Fruit fly (Drosophila melanogaster) whole organism, embryonic: ENCODE measurements around the gene CG2157.
A peak's percentile ranks its signal among the peaks of the same experiment; 100 is the strongest.

Source experiments
- Abd-B ChIP-seq: fragments of 200-800 bp; sonication (Bioruptor generic); optimal IDR thresholded peaks from 2 replicates; lab custom pipeline; 2018; ENCODE audit warnings: missing biosample characterization, mild to moderate bottlenecking, missing genetic modification characterization, moderate library complexity
- Atf6 ChIP-seq: fragments of 200-800 bp; sonication (Bioruptor generic); IDR thresholded peaks from 2 replicates; pipeline ENCODE4 v1.3.6; 2022; ENCODE audit warnings: missing biosample characterization, missing genetic modification characterization
- CG10462 ChIP-seq: fragments of 200-800 bp; sonication (Bioruptor generic); optimal IDR thresholded peaks from 2 replicates; lab custom pipeline; 2016; ENCODE audit warnings: missing biosample characterization, missing genetic modification characterization
- CG11560 ChIP-seq: fragments of 200-800 bp; sonication (Bioruptor generic); IDR thresholded peaks from 3 replicates; pipeline ENCODE4 v1.3.6; 2022; ENCODE audit warnings: missing biosample characterization, missing genetic modification characterization
- CG11695 ChIP-seq: fragments of 200-800 bp; sonication (Bioruptor generic); IDR thresholded peaks from 3 replicates; pipeline ENCODE4 v1.3.6; 2022; ENCODE audit warnings: missing biosample characterization, missing genetic modification characterization
- CG12769 ChIP-seq: fragments of 200-800 bp; sonication (Bioruptor generic); optimal IDR thresholded peaks from 2 replicates; lab custom pipeline; 2019; ENCODE audit warnings: missing biosample characterization, mild to moderate bottlenecking, missing genetic modification characterization, moderate library complexity
- CG13123 ChIP-seq: fragments of 200-800 bp; sonication (Bioruptor generic); optimal IDR thresholded peaks from 2 replicates; lab custom pipeline; 2016; ENCODE audit warnings: missing biosample characterization, missing genetic modification characterization
- CG15479 ChIP-seq: fragments of 200-800 bp; sonication (Bioruptor generic); optimal IDR thresholded peaks from 3 replicates; lab custom pipeline; 2019; ENCODE audit warnings: missing biosample characterization, mild to moderate bottlenecking, missing genetic modification characterization, moderate library complexity
- CG1603 ChIP-seq: fragments of 200-800 bp; sonication (Bioruptor generic); optimal IDR thresholded peaks from 2 replicates; lab custom pipeline; 2019; ENCODE audit warnings: missing biosample characterization, mild to moderate bottlenecking, missing genetic modification characterization, moderate library complexity
- CG17361 ChIP-seq: fragments of 200-800 bp; sonication (Bioruptor generic); IDR thresholded peaks from 3 replicates; pipeline ENCODE4 v1.3.6; 2022; ENCODE audit warnings: missing biosample characterization, missing genetic modification characterization
- CG18599 ChIP-seq: fragments of 200-800 bp; sonication (Bioruptor generic); optimal IDR thresholded peaks from 3 replicates; lab custom pipeline; 2017; ENCODE audit warnings: missing biosample characterization, missing genetic modification characterization, mild to moderate bottlenecking, moderate library complexity, missing genetic modification reagents
- CG3065 ChIP-seq: fragments of 200-800 bp; sonication (Bioruptor generic); optimal IDR thresholded peaks from 2 replicates; lab custom pipeline; 2016; ENCODE audit warnings: missing biosample characterization, missing genetic modification characterization
- CG3838 ChIP-seq: fragments of 200-800 bp; sonication (Bioruptor generic); optimal IDR thresholded peaks from 3 replicates; lab custom pipeline; 2016; ENCODE audit warnings: missing biosample characterization, missing genetic modification characterization
- CG5180 ChIP-seq: fragments of 200-800 bp; sonication (Bioruptor generic); optimal IDR thresholded peaks from 3 replicates; lab custom pipeline; 2017; ENCODE audit warnings: missing biosample characterization, missing genetic modification characterization, mild to moderate bottlenecking, moderate library complexity, missing genetic modification reagents
- CG6654 ChIP-seq: fragments of 200-800 bp; sonication (Bioruptor generic); optimal IDR thresholded peaks from 2 replicates; lab custom pipeline; 2017; ENCODE audit warnings: missing biosample characterization, mild to moderate bottlenecking, missing genetic modification characterization
- CG7372 ChIP-seq: fragments of 200-800 bp; sonication (Bioruptor generic); IDR thresholded peaks from 2 replicates; pipeline ENCODE4 v1.3.6; 2022; ENCODE audit warnings: missing biosample characterization, missing genetic modification characterization
- CG7556 ChIP-seq: fragments of 200-800 bp; sonication (Bioruptor generic); optimal IDR thresholded peaks from 2 replicates; lab custom pipeline; 2017; ENCODE audit warnings: missing biosample characterization, mild to moderate bottlenecking, missing genetic modification characterization
- CG7786 ChIP-seq: fragments of 200-800 bp; sonication (Bioruptor generic); optimal IDR thresholded peaks from 2 replicates; lab custom pipeline; 2016; ENCODE audit warnings: missing biosample characterization, missing genetic modification characterization
- CG7839 ChIP-seq: fragments of 200-800 bp; sonication (Bioruptor generic); optimal IDR thresholded peaks from 3 replicates; lab custom pipeline; 2018; ENCODE audit warnings: missing biosample characterization, mild to moderate bottlenecking, missing genetic modification characterization, moderate library complexity
- CG7928 ChIP-seq: fragments of 200-800 bp; sonication (Bioruptor generic); optimal IDR thresholded peaks from 2 replicates; lab custom pipeline; 2017; ENCODE audit warnings: missing biosample characterization, mild to moderate bottlenecking, missing genetic modification characterization
- CG8944 ChIP-seq: fragments of 200-800 bp; sonication (Bioruptor generic); optimal IDR thresholded peaks from 3 replicates; lab custom pipeline; 2016; ENCODE audit warnings: missing biosample characterization, missing genetic modification characterization
- CG9817 ChIP-seq: fragments of 200-800 bp; sonication (Bioruptor generic); optimal IDR thresholded peaks from 2 replicates; lab custom pipeline; 2018; ENCODE audit warnings: missing biosample characterization, mild to moderate bottlenecking, missing genetic modification characterization, moderate library complexity
- Dad ChIP-seq: fragments of 200-800 bp; sonication (Bioruptor generic); optimal IDR thresholded peaks from 3 replicates; lab custom pipeline; 2016; ENCODE audit warnings: missing biosample characterization, missing genetic modification characterization
- ERR ChIP-seq: fragments of 200-800 bp; sonication (Bioruptor generic); optimal IDR thresholded peaks from 2 replicates; lab custom pipeline; 2016; ENCODE audit warnings: missing biosample characterization, missing genetic modification characterization
- Fer2 ChIP-seq: fragments of 200-800 bp; sonication (Bioruptor generic); optimal IDR thresholded peaks from 2 replicates; lab custom pipeline; 2018; ENCODE audit warnings: missing biosample characterization, mild to moderate bottlenecking, missing genetic modification characterization, moderate library complexity
- HHEX ChIP-seq: fragments of 200-800 bp; sonication (Bioruptor generic); optimal IDR thresholded peaks from 3 replicates; lab custom pipeline; 2017; ENCODE audit warnings: missing biosample characterization, mild to moderate bottlenecking, missing genetic modification characterization, missing genetic modification reagents
- HLHmδ ChIP-seq: fragments of 200-800 bp; sonication (Bioruptor generic); optimal IDR thresholded peaks from 2 replicates; lab custom pipeline; 2018; ENCODE audit warnings: missing biosample characterization, mild to moderate bottlenecking, missing genetic modification characterization, moderate library complexity
- Hr78 ChIP-seq, 2 experiments: fragments of 200-800 bp in 1 of 2; fragments of >200 bp in 1 of 2; sonication (Bioruptor generic) in 1 of 2; optimal IDR thresholded peaks; 2 replicates each; lab custom pipeline; 2017 to 2019; ENCODE audit warnings: missing biosample characterization in 2 of 2, missing genetic modification characterization in 2 of 2, mild to moderate bottlenecking in 1 of 2, moderate library complexity in 1 of 2
- Med ChIP-seq: fragments of 200-800 bp; sonication (Bioruptor generic); peaks from one replicate; lab custom pipeline; 2016; ENCODE audit warnings: missing biosample characterization, missing genetic modification characterization, mild to moderate bottlenecking, inconsistent platforms, moderate library complexity
- NfI ChIP-seq: fragments of 200-800 bp; sonication (Bioruptor generic); optimal IDR thresholded peaks from 3 replicates; lab custom pipeline; 2018; ENCODE audit warnings: missing biosample characterization, mild to moderate bottlenecking, missing genetic modification characterization, moderate library complexity
- Spps ChIP-seq: fragments of 200-800 bp; sonication (Bioruptor generic); optimal IDR thresholded peaks from 2 replicates; lab custom pipeline; 2018; ENCODE audit warnings: missing biosample characterization, mild to moderate bottlenecking, missing genetic modification characterization
- ab ChIP-seq: fragments of 200-800 bp; sonication (Bioruptor generic); optimal IDR thresholded peaks from 2 replicates; lab custom pipeline; 2016; ENCODE audit warnings: missing biosample characterization, missing genetic modification characterization
- bigmax ChIP-seq: fragments of 200-800 bp; sonication (Bioruptor generic); optimal IDR thresholded peaks from 2 replicates; lab custom pipeline; 2018; ENCODE audit warnings: missing biosample characterization, mild to moderate bottlenecking, missing genetic modification characterization
- cato ChIP-seq: fragments of 200-800 bp; sonication (Bioruptor generic); optimal IDR thresholded peaks from 2 replicates; lab custom pipeline; 2016; ENCODE audit warnings: missing biosample characterization, missing genetic modification characterization, borderline replicate concordance
- danr ChIP-seq: fragments of 200-800 bp; sonication (Bioruptor generic); IDR thresholded peaks from 2 replicates; pipeline ENCODE4 v1.3.6; 2022; ENCODE audit warnings: missing biosample characterization, missing genetic modification characterization
- dm ChIP-seq: fragments of 200-800 bp; sonication (Bioruptor generic); optimal IDR thresholded peaks from 3 replicates; lab custom pipeline; 2016; ENCODE audit warnings: missing biosample characterization, missing genetic modification characterization
- dmrt11E ChIP-seq: fragments of 200-800 bp; sonication (Bioruptor generic); optimal IDR thresholded peaks from 3 replicates; lab custom pipeline; 2018; ENCODE audit warnings: missing biosample characterization, mild to moderate bottlenecking, missing genetic modification characterization, moderate library complexity
- dpn ChIP-seq, 2 experiments: fragments of 200-800 bp; sonication (Bioruptor generic); optimal IDR thresholded peaks; 3 replicates each; lab custom pipeline; 2016; ENCODE audit warnings: missing biosample characterization in 2 of 2, missing genetic modification characterization in 2 of 2
- eve ChIP-seq, 2 experiments: fragments of >200 bp; optimal IDR thresholded peaks; 2 replicates each; lab custom pipeline; 2017; ENCODE audit warnings: missing biosample characterization in 2 of 2, missing genetic modification characterization in 2 of 2
- gcm ChIP-seq: fragments of 200-800 bp; sonication (Bioruptor generic); optimal IDR thresholded peaks from 2 replicates; lab custom pipeline; 2019; ENCODE audit warnings: missing biosample characterization, mild to moderate bottlenecking, missing genetic modification characterization, moderate library complexity
- gro ChIP-seq: fragments of 200-800 bp; sonication (Bioruptor generic); optimal IDR thresholded peaks from 2 replicates; lab custom pipeline; 2016; ENCODE audit warnings: missing biosample characterization, missing genetic modification characterization
- ind ChIP-seq: fragments of 200-800 bp; sonication (Bioruptor generic); optimal IDR thresholded peaks from 3 replicates; lab custom pipeline; 2016; ENCODE audit warnings: missing biosample characterization, missing genetic modification characterization
- luna ChIP-seq: fragments of 200-800 bp; sonication (Bioruptor generic); optimal IDR thresholded peaks from 2 replicates; lab custom pipeline; 2016; ENCODE audit warnings: missing biosample characterization, missing genetic modification characterization
- odd ChIP-seq: fragments of 200-800 bp; sonication (Bioruptor generic); optimal IDR thresholded peaks from 2 replicates; lab custom pipeline; 2017; ENCODE audit warnings: missing biosample characterization, mild to moderate bottlenecking, missing genetic modification characterization
- pfk ChIP-seq: fragments of 200-800 bp; sonication (Bioruptor generic); optimal IDR thresholded peaks from 2 replicates; lab custom pipeline; 2018; ENCODE audit warnings: missing biosample characterization, mild to moderate bottlenecking, missing genetic modification characterization, moderate library complexity
- phol ChIP-seq: fragments of 200-800 bp; sonication (Bioruptor generic); optimal IDR thresholded peaks from 3 replicates; lab custom pipeline; 2018; ENCODE audit warnings: missing biosample characterization, mild to moderate bottlenecking, missing genetic modification characterization, moderate library complexity
- pita ChIP-seq: fragments of 200-800 bp; sonication (Bioruptor generic); optimal IDR thresholded peaks from 2 replicates; lab custom pipeline; 2017; ENCODE audit warnings: missing biosample characterization, mild to moderate bottlenecking, missing genetic modification characterization
- rib ChIP-seq: fragments of 200-800 bp; sonication (Bioruptor generic); IDR thresholded peaks from 2 replicates; pipeline ENCODE4 v1.3.6; 2022; ENCODE audit warnings: missing biosample characterization, missing genetic modification characterization
- sima ChIP-seq: fragments of 200-800 bp; sonication (Bioruptor generic); optimal IDR thresholded peaks from 2 replicates; lab custom pipeline; 2016; ENCODE audit warnings: missing biosample characterization, missing genetic modification characterization
- sob ChIP-seq: fragments of 200-800 bp; sonication (Bioruptor generic); IDR thresholded peaks from 2 replicates; pipeline ENCODE4 v1.3.6; 2022; ENCODE audit warnings: missing biosample characterization, missing genetic modification characterization
- twi ChIP-seq: fragments of 200-800 bp; optimal IDR thresholded peaks from 2 replicates; lab custom pipeline; 2019; ENCODE audit warnings: missing biosample characterization, mild to moderate bottlenecking, missing genetic modification characterization, moderate library complexity
- vvl ChIP-seq: fragments of 200-800 bp; sonication (Bioruptor generic); IDR thresholded peaks from 2 replicates; pipeline ENCODE4 v1.3.6; 2022; ENCODE audit warnings: missing biosample characterization, missing genetic modification characterization

The CG2157 gene

dm6 chrX:10848565-10848964, 20.5 kb upstream of the CG2157 start, which contains the start of gene CG2202 (continued):
- TF ChIP-seq eve (GFP tag; optimal IDR thresholded peaks at IDR 0.05; lab: Kevin White, UChicago) (no peak), rib (GFP tag; lab: Robert Waterston, UW) (no peak), CG1603 (tag; lab: Kevin White, UChicago) (no peak), CG13123 (GFP tag; lab: Kevin White, UChicago) (no peak), CG7786 (GFP tag; lab: Kevin White, UChicago) (no peak), CG15479 (GFP tag; lab: Kevin White, UChicago) (no peak), CG3838 (GFP tag; lab: Kevin White, UChicago) (no peak), Med (no peak), pita (GFP tag; lab: Kevin White, UChicago) (no peak), ab (GFP tag; lab: Kevin White, UChicago) (no peak), vvl (no peak), CG3065 (no peak), sob (GFP tag; lab: Robert Waterston, UW) (no peak), CG7839 (tag; lab: Kevin White, UChicago) (no peak), dm (no peak), ERR (no peak), pfk (GFP tag; lab: Kevin White, UChicago) (no peak), HHEX (GFP tag; lab: Kevin White, UChicago) (no peak), CG11695 (GFP tag; lab: Robert Waterston, UW) (no peak), CG10462 (no peak), CG6654 (GFP tag; lab: Kevin White, UChicago) (no peak), Hr78 (GFP tag; optimal IDR thresholded peaks at IDR 0.05; lab: Kevin White, UChicago) (no peak), Atf6 (GFP tag; lab: Robert Waterston, UW) (no peak), gcm (GFP tag; lab: Kevin White, UChicago) (no peak), Fer2 (no peak), cato (GFP tag; lab: Kevin White, UChicago) (no peak), CG11560 (tag; lab: Robert Waterston, UW) (no peak), Spps (no peak), CG17361 (GFP tag; lab: Robert Waterston, UW) (no peak), CG7556 (GFP tag; lab: Kevin White, UChicago) (no peak), ind (GFP tag; lab: Kevin White, UChicago) (no peak), CG7928 (no peak), NfI (no peak), dmrt11E (tag; lab: Kevin White, UChicago) (no peak), Dad (no peak), dpn (GFP tag; optimal IDR thresholded peaks at IDR 0.05; lab: Kevin White, UChicago) (no peak), CG5180 (no peak), odd (no peak), CG18599 (GFP tag; lab: Kevin White, UChicago) (no peak), phol (tag; lab: Kevin White, UChicago) (peak; percentile 55), CG7372 (GFP tag; lab: Robert Waterston, UW) (no peak), Abd-B (GFP tag; lab: Kevin White, UChicago) (no peak), CG12769 (tag; lab: Kevin White, UChicago) (no peak), luna (GFP tag; lab: Kevin White, UChicago) (no peak), CG8944 (GFP tag; lab: Kevin White, UChicago) (no peak), HLHmδ (no peak), twi (tag; lab: Kevin White, UChicago) (no peak), sima (GFP tag; lab: Kevin White, UChicago) (no peak), CG9817 (tag; lab: Kevin White, UChicago) (no peak), bigmax (GFP tag; lab: Kevin White, UChicago) (no peak), danr (no peak), gro (GFP tag; lab: Kevin White, UChicago) (no peak)
